Worm (Caenorhabditis elegans) whole organism, late embryonic: ENCODE data around the gene F54E2.9.

Experiments
- C08G9.2 ChIP-seq: sonication (generic microtip); optimal IDR thresholded peaks from 2 replicates; lab custom pipeline; 2016; ENCODE audit warnings: mild to moderate bottlenecking, missing genetic modification characterization, moderate library complexity, missing compliant biosample characterization
- Y22D7AL.16 ChIP-seq: sonication (generic microtip); optimal IDR thresholded peaks from 2 replicates; lab custom pipeline; 2016; ENCODE audit warnings: missing genetic modification characterization, missing compliant biosample characterization
- ceh-14 ChIP-seq: sonication (generic microtip); optimal IDR thresholded peaks from 2 replicates; lab custom pipeline; 2016; ENCODE audit warnings: missing genotype, missing genetic modification characterization, missing compliant biosample characterization
- ceh-18 ChIP-seq: sonication (generic microtip); optimal IDR thresholded peaks from 2 replicates; lab custom pipeline; 2016; ENCODE audit warnings: missing genetic modification characterization, missing compliant biosample characterization
- ceh-2 ChIP-seq: sonication (generic microtip); optimal IDR thresholded peaks from 2 replicates; lab custom pipeline; 2016; ENCODE audit warnings: missing genotype, missing genetic modification characterization, missing compliant biosample characterization
- ceh-22 ChIP-seq: sonication (generic microtip); optimal IDR thresholded peaks from 2 replicates; lab custom pipeline; 2017; ENCODE audit warnings: missing biosample characterization, missing genetic modification characterization
- ceh-45 ChIP-seq: fragments of 200-800 bp; sonication (Bioruptor generic); IDR thresholded peaks from 2 replicates; pipeline ENCODE4 v1.3.6; 2022; ENCODE audit warnings: missing genetic modification reagents, missing genetic modification characterization, missing compliant biosample characterization
- ceh-48 ChIP-seq: sonication (generic microtip); optimal IDR thresholded peaks from 2 replicates; lab custom pipeline; 2016; ENCODE audit warnings: missing genetic modification characterization, inconsistent platforms, missing compliant biosample characterization
- ceh-6 ChIP-seq: fragments of 200-800 bp; sonication (Bioruptor generic); optimal IDR thresholded peaks from 2 replicates; lab custom pipeline; 2018; ENCODE audit warnings: mild to moderate bottlenecking, missing genetic modification characterization, missing compliant biosample characterization
- che-1 ChIP-seq: sonication (generic microtip); optimal IDR thresholded peaks from 2 replicates; lab custom pipeline; 2016; ENCODE audit warnings: mild to moderate bottlenecking, missing genetic modification characterization, missing compliant biosample characterization
- dmd-4 ChIP-seq: sonication (generic microtip); optimal IDR thresholded peaks from 2 replicates; lab custom pipeline; 2016; ENCODE audit warnings: borderline replicate concordance, missing genetic modification characterization, missing compliant biosample characterization
- dve-1 ChIP-seq: sonication (generic microtip); optimal IDR thresholded peaks from 2 replicates; lab custom pipeline; 2017; ENCODE audit warnings: antibody characterized with exemption, mild to moderate bottlenecking, missing genetic modification characterization, missing compliant biosample characterization
- elt-2 ChIP-seq: sonication (generic microtip); optimal IDR thresholded peaks from 2 replicates; lab custom pipeline; 2016; ENCODE audit warnings: missing genetic modification reagents, missing genetic modification characterization, missing compliant biosample characterization
- ets-4 ChIP-seq: sonication (generic microtip); optimal IDR thresholded peaks from 2 replicates; lab custom pipeline; 2016; ENCODE audit warnings: missing genetic modification characterization, missing compliant biosample characterization
- eyg-1 ChIP-seq: sonication (generic microtip); optimal IDR thresholded peaks from 2 replicates; lab custom pipeline; 2016; ENCODE audit warnings: missing genotype, missing genetic modification characterization, missing compliant biosample characterization
- fkh-10 ChIP-seq: fragments of 150-350 bp; optimal IDR thresholded peaks from 2 replicates; lab custom pipeline; 2014; ENCODE audit warnings: missing biosample characterization, missing genetic modification reagents, missing genetic modification characterization
- hlh-13 ChIP-seq: fragments of 200-800 bp; sonication (Bioruptor generic); optimal IDR thresholded peaks from 2 replicates; lab custom pipeline; 2018; ENCODE audit warnings: mild to moderate bottlenecking, missing genetic modification characterization, missing compliant biosample characterization
- hlh-15 ChIP-seq: sonication (generic microtip); optimal IDR thresholded peaks from 2 replicates; lab custom pipeline; 2016; ENCODE audit warnings: missing genetic modification characterization, missing compliant biosample characterization
- hlh-30 ChIP-seq: sonication (generic microtip); optimal IDR thresholded peaks from 2 replicates; lab custom pipeline; 2017; ENCODE audit warnings: antibody characterized with exemption, missing genetic modification characterization, missing compliant biosample characterization; ENCODE audit not compliant: insufficient read depth
- hlh-8 ChIP-seq: sonication (generic microtip); optimal IDR thresholded peaks from 2 replicates; lab custom pipeline; 2016; ENCODE audit warnings: missing genotype, missing genetic modification characterization, missing compliant biosample characterization
- lim-6 ChIP-seq: sonication (generic microtip); optimal IDR thresholded peaks from 2 replicates; lab custom pipeline; 2016; ENCODE audit warnings: missing genetic modification characterization, missing compliant biosample characterization
- lin-11 ChIP-seq: fragments of 200-800 bp; sonication (Bioruptor generic); optimal IDR thresholded peaks from 2 replicates; lab custom pipeline; 2018; ENCODE audit warnings: mild to moderate bottlenecking, missing genetic modification characterization, missing compliant biosample characterization
- madf-2 ChIP-seq: sonication (generic microtip); optimal IDR thresholded peaks from 2 replicates; lab custom pipeline; 2017; ENCODE audit warnings: missing genetic modification characterization, missing compliant biosample characterization
- mec-3 ChIP-seq: sonication (generic microtip); optimal IDR thresholded peaks from 2 replicates; lab custom pipeline; 2016; ENCODE audit warnings: borderline replicate concordance, missing genetic modification characterization, missing compliant biosample characterization
- nfya-1 ChIP-seq: sonication (generic microtip); optimal IDR thresholded peaks from 2 replicates; lab custom pipeline; 2017; ENCODE audit warnings: missing genetic modification characterization, mild to moderate bottlenecking, missing compliant biosample characterization, antibody characterized with exemption, moderate library complexity
- nhr-11 ChIP-seq: fragments of 150-350 bp; optimal IDR thresholded peaks from 2 replicates; lab custom pipeline; 2014; ENCODE audit warnings: missing biosample characterization, missing genetic modification characterization
- npax-4 ChIP-seq: sonication (generic microtip); optimal IDR thresholded peaks from 2 replicates; lab custom pipeline; 2016; ENCODE audit warnings: missing genetic modification characterization, missing compliant biosample characterization
- odd-2 ChIP-seq: sonication (generic microtip); optimal IDR thresholded peaks from 2 replicates; lab custom pipeline; 2017; ENCODE audit warnings: antibody characterized with exemption, mild to moderate bottlenecking, missing genetic modification characterization, missing compliant biosample characterization
- pag-3 ChIP-seq: sonication (generic microtip); optimal IDR thresholded peaks from 2 replicates; lab custom pipeline; 2016; ENCODE audit warnings: missing compliant biosample characterization, missing genetic modification characterization, borderline replicate concordance
- pha-2 ChIP-seq: sonication (generic microtip); optimal IDR thresholded peaks from 2 replicates; lab custom pipeline; 2017; ENCODE audit warnings: mild to moderate bottlenecking, missing genetic modification characterization, missing compliant biosample characterization
- pqm-1 ChIP-seq: sonication (generic microtip); optimal IDR thresholded peaks from 2 replicates; lab custom pipeline; 2016; ENCODE audit warnings: missing genetic modification characterization, missing compliant biosample characterization
- pros-1 ChIP-seq: fragments of 150-350 bp; optimal IDR thresholded peaks from 2 replicates; lab custom pipeline; 2014; ENCODE audit warnings: missing biosample characterization, missing genetic modification reagents, missing genetic modification characterization
- ref-2 ChIP-seq: sonication (generic microtip); optimal IDR thresholded peaks from 2 replicates; lab custom pipeline; 2016; ENCODE audit warnings: missing genetic modification characterization, missing compliant biosample characterization
- rnt-1 ChIP-seq: sonication (generic microtip); optimal IDR thresholded peaks from 2 replicates; lab custom pipeline; 2016; ENCODE audit warnings: missing genetic modification characterization, missing compliant biosample characterization
- syd-9 ChIP-seq: sonication (generic microtip); optimal IDR thresholded peaks from 2 replicates; lab custom pipeline; 2016; ENCODE audit warnings: mild to moderate bottlenecking, missing genetic modification characterization, moderate library complexity, missing compliant biosample characterization
- tbx-7 ChIP-seq: sonication (generic microtip); optimal IDR thresholded peaks from 2 replicates; lab custom pipeline; 2016; ENCODE audit warnings: missing genotype, missing genetic modification characterization, missing compliant biosample characterization
- ttx-3 ChIP-seq: sonication (generic microtip); optimal IDR thresholded peaks from 2 replicates; lab custom pipeline; 2016; ENCODE audit warnings: missing genetic modification reagents, missing genetic modification characterization, missing compliant biosample characterization
- unc-42 ChIP-seq: sonication (generic microtip); optimal IDR thresholded peaks from 2 replicates; lab custom pipeline; 2016; ENCODE audit warnings: missing genotype, missing genetic modification characterization, missing compliant biosample characterization
- unc-86 ChIP-seq: sonication (generic microtip); optimal IDR thresholded peaks from 2 replicates; lab custom pipeline; 2016; ENCODE audit warnings: missing genetic modification characterization, missing compliant biosample characterization
- zip-5 ChIP-seq: sonication (generic microtip); optimal IDR thresholded peaks from 2 replicates; lab custom pipeline; 2016; ENCODE audit warnings: missing genetic modification characterization, missing compliant biosample characterization
- ztf-16 ChIP-seq: sonication (generic microtip); optimal IDR thresholded peaks from 2 replicates; lab custom pipeline; 2017; ENCODE audit warnings: missing genetic modification characterization, missing compliant biosample characterization

Gene F54E2.9

DNA sequence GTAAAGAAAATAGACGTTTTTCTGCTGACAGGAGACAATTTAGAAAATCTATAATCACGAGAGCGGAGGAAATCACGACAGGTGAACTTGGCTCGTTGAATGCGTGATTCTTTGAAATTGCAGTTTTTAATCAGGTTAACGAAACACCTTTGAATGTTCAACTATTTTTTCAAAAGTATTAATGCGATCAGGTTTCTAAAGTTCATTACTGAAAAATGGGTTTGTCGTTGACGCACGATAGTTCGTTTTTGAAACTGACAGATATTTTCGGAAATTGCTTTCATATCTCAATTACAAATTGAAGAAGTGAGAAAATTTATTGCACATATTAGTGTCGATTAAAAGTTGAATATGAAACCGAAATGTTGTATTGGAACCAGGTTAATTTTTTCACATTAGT, 2.2 kb upstream of the F54E2.9 start, which contains the start of gene F54E2.5:
F54E2.5 (minus strand) TSS at position 101 of the 400 bp plus-strand sequence.
- TF ChIP-seq unc-42 (tag; lab: Kevin White, UChicago) (no peak), Y22D7AL.16 (no peak), nhr-11 (no peak), lin-11 (tag; lab: Kevin White, UChicago) (no peak), zip-5 (no peak), pqm-1 (tag; lab: Kevin White, UChicago) (no peak), hlh-13 (GFP tag; lab: Kevin White, UChicago) (no peak), che-1 (no peak), ceh-6 (no peak), lim-6 (tag; lab: Kevin White, UChicago) (no peak), ets-4 (no peak), ceh-18 (tag; lab: Kevin White, UChicago) (no peak), odd-2 (tag; lab: Kevin White, UChicago) (no peak), ztf-16 (tag; lab: Kevin White, UChicago) (no peak), rnt-1 (tag; lab: Kevin White, UChicago) (no peak), hlh-15 (no peak), npax-4 (no peak), ceh-45 (no peak), ceh-14 (tag; lab: Kevin White, UChicago) (no peak)

ce11 chrV:2810164-2810563, 3.6 kb downstream of the F54E2.9 start, which contains the start of gene F54E2.1:
F54E2.1 (plus strand) TSS chrV:2810398.
- TF ChIP-seq pha-2 (no peak), hlh-30 (tag; lab: Kevin White, UChicago) (no peak), elt-2 (tag; lab: Kevin White, UChicago) (peak; percentile 45)
- TF ChIP-seq, all 69 proteins: peak for 1

DNA sequence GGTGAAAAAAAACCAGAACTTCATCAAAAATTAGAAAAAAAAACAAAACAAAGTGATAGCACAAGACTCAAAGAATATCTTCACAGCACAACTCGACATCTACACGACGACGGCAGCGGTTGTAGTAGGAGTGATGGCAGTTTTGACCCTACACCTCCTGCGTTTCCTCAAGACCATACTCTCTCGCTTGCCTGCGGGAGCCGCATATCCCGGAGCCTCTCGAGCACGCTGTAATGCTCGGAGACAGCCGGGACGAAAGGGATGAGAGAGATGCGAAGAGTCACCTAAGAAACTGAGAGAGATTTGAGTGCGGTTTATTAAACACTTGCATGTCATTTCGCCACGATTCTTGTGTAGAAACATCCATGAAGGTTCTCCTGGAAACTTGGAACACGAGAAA, 4.3 kb downstream of the F54E2.9 start:
- TF ChIP-seq eyg-1 (tag; lab: Kevin White, UChicago) = no peak
- peak; percentile 82 for TF ChIP-seq rnt-1 (tag; lab: Kevin White, UChicago)
- TF ChIP-seq ceh-18 (tag; lab: Kevin White, UChicago) = peak; percentile 45
- no peak for TF ChIP-seq odd-2 (tag; lab: Kevin White, UChicago)

DNA sequence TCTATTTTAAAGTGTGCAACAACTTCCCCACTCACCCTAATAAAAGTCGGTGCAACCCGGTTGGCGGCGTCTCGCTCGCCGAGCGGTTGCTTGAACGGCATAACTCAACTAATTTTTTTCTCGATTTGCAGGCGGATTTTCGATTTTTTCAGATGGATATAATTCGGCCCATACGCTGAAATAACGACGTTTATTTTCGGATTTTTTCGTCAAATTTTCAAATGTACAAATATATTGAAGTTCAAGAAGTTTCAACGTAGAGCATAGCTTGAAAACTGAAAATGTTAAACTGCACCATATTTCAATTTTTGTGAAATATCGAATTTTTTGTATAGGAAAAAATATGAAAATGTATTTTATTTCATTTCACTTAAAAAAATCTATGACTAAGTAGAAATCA, 6.0 kb downstream of the F54E2.9 start, which contains the start of gene ketn-1:
ketn-1 (minus strand) TSS at position 101 of the 400 bp plus-strand sequence.
- no peak for TF ChIP-seq ceh-2 (tag; lab: Kevin White, UChicago)
- TF ChIP-seq tbx-7 = no peak
- TF ChIP-seq che-1 = no peak
- no peak for TF ChIP-seq ceh-48 (tag; lab: Kevin White, UChicago)
- TF ChIP-seq ttx-3 (tag; lab: Kevin White, UChicago) = no peak
- no peak for TF ChIP-seq C08G9.2 (tag; lab: Kevin White, UChicago)
- no peak for TF ChIP-seq pros-1 (tag; lab: Kevin White, UChicago)
- TF ChIP-seq dve-1 (tag; lab: Kevin White, UChicago) = no peak
- no peak for TF ChIP-seq ceh-18 (tag; lab: Kevin White, UChicago)
- no peak for TF ChIP-seq pha-2
- TF ChIP-seq pqm-1 (tag; lab: Kevin White, UChicago) = no peak
- TF ChIP-seq hlh-15 = no peak
- TF ChIP-seq, all 69 proteins: peak for 0

DNA sequence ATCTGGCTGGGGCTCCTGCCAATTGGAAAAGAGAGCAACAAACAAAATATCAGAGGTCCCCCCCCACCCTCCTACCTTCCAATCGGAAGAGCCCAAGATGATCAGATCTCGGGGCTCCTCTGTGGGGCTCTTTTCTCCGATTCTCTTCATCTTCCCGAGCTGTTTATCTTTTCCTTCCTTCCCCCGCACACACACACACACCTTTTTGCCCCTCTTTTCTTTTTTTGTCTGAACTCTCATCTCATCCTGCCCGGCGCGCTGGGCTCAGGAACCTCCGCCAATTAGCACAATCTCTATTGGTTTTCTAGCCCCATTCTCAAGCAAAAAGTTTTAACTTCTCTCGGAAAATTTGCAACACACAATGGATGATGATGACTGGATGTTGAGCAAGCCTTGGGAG, 10.5 kb downstream of the F54E2.9 start:
- no peak for TF ChIP-seq ceh-22 (tag; lab: Kevin White, UChicago)
- no peak for TF ChIP-seq pag-3 (tag; lab: Kevin White, UChicago)
- peak; percentile 66 for TF ChIP-seq nfya-1
- no peak for TF ChIP-seq ceh-48 (tag; lab: Kevin White, UChicago)
- TF ChIP-seq hlh-8 (tag; lab: Kevin White, UChicago) = no peak
- TF ChIP-seq mec-3 (tag; lab: Kevin White, UChicago) = no peak
- no peak for TF ChIP-seq syd-9 (tag; lab: Kevin White, UChicago)
- no peak for TF ChIP-seq madf-2 (tag; lab: Kevin White, UChicago)
- TF ChIP-seq ref-2 (tag; lab: Kevin White, UChicago) = no peak
- TF ChIP-seq fkh-10 = no peak
- no peak for TF ChIP-seq ets-4
- no peak for TF ChIP-seq ttx-3 (tag; lab: Kevin White, UChicago)
- TF ChIP-seq pqm-1 (tag; lab: Kevin White, UChicago) = no peak
- TF ChIP-seq dmd-4 (tag; lab: Kevin White, UChicago) = no peak
- TF ChIP-seq unc-86 = no peak
- peak; percentile 62 for TF ChIP-seq ceh-18 (tag; lab: Kevin White, UChicago)
- TF ChIP-seq ceh-45 = no peak
